Fruit fly (Drosophila melanogaster): Measurements from ENCODE around the gene TTLL6B.

Gene TTLL6B

DNA sequence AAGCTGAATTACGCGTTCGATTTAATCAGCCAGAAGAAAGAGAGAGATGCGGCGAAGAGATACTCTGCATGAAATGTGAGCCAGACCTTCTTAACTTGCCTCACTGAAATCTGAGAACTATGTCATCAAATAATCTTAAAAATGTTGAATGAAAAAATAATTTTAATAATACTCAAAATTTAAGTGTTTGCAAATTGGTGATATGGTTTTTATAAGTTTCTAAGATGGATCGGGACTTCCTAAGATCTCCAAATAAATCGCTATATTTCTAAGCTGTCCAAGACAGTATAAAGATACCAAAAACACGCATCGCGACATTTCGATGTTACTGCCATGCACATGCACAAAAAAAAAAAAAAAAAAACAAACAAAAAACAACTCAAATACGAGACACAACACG lies 35.9 kb downstream of the TTLL6B start:
- TF ChIP-seq dmrt93B (GFP tag; optimal IDR thresholded peaks at IDR 0.05) (peak; percentile 6), woc (GFP tag; optimal IDR thresholded peaks at IDR 0.05) (peak; percentile 47), ey (GFP tag; optimal IDR thresholded peaks at IDR 0.05) (no peak), h (GFP tag; optimal IDR thresholded peaks at IDR 0.05) (peak; percentile 0), Jra (GFP tag; optimal IDR thresholded peaks at IDR 0.05) (no peak)

DNA sequence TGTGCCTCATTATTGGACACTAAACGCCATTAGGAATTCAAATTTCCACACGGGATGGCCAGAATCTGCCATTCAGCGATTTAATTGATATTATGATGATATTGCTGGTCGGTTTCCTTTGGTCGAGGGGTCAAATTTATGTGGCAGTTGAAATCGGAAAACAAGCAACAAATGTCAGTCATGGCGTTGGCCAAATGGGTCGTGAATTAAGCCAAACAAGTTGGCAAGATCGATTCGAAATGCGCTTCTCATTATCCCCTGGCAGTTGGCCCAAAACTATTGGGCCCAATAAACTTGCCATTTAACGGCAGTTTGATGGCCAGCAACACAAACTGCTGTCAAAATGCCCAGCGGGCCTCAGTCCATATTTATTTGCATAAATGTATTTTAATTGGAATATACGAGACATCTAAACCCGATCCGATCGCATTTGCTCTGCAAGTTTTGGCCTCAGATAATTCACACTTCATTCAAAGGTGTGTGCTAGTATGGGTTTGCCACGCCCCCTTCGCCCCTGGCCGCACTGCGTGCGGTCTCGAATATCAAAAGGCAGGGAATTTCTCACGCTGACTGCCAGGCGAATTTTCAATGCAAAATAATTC lies 37.7 kb downstream of the TTLL6B start:
- TF ChIP-seq Hr78 (GFP tag; optimal IDR thresholded peaks at IDR 0.05) (no peak), woc (GFP tag; optimal IDR thresholded peaks at IDR 0.05) (no peak), Rel (GFP tag; optimal IDR thresholded peaks at IDR 0.05) (no peak), Rel (tag; optimal IDR thresholded peaks at IDR 0.05) (no peak), OdsH (GFP tag; optimal IDR thresholded peaks at IDR 0.05) (no peak), GATAd (GFP tag; optimal IDR thresholded peaks at IDR 0.05) (no peak), jim (GFP tag; optimal IDR thresholded peaks at IDR 0.05) (no peak), CG32264 (GFP tag; optimal IDR thresholded peaks at IDR 0.05) (no peak), h (GFP tag; optimal IDR thresholded peaks at IDR 0.05) (no peak), sv (GFP tag; optimal IDR thresholded peaks at IDR 0.05) (no peak), usp (GFP tag; optimal IDR thresholded peaks at IDR 0.05) (no peak), Abd-B (GFP tag; optimal IDR thresholded peaks at IDR 0.05) (no peak), CG9705 (GFP tag; optimal IDR thresholded peaks at IDR 0.05) (no peak), lola (GFP tag; optimal IDR thresholded peaks at IDR 0.05) (no peak), HLH106 (tag; optimal IDR thresholded peaks at IDR 0.05) (no peak), dl (GFP tag; optimal IDR thresholded peaks at IDR 0.05; ENCODE audit: insufficient read depth in 1 of 2, partially characterized antibody in 2 of 2) (no peak), pan (optimal IDR thresholded peaks at IDR 0.05) (no peak), Vsx2 (GFP tag; optimal IDR thresholded peaks at IDR 0.05; ENCODE audit: partially characterized antibody) (no peak), psq (GFP tag; optimal IDR thresholded peaks at IDR 0.05) (no peak), fru (GFP tag; optimal IDR thresholded peaks at IDR 0.05) (no peak)

DNA sequence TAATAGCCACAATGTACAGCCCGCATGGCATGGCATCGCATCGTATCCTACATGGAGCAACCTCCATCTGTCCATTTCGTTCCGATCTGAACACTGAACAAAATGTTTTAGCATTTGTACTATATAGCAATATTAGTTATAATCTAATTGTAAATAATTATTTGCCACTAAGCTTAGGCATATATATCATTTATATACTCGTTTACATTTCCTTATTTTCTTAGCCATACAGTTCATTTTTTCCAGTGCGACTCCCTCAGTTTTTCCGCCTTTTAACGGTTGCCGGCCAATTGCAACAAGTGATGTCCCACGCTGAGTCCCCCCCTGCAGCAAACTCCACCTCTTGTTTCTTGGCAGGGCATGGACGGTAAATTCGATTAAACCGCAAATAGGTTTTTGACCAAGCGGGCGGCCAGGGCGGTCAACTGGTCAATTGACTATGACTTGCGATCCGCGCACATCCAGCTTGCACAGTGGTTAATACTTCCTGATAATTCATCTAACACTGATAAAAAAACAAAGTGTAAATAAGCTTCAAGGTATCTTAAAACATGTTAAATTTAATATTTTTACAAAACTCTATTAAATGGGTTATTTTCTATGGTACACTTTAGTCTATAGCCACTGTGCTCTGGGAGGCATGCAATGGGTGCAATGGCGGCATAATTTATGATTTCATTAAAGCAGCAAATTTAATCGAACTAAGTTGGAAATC lies 41.1 kb downstream of the TTLL6B start:
- no peak for TF ChIP-seq dl (GFP tag; optimal IDR thresholded peaks at IDR 0.05; ENCODE audit: insufficient read depth in 1 of 2, partially characterized antibody in 2 of 2)
- TF ChIP-seq CrebA (GFP tag; optimal IDR thresholded peaks at IDR 0.05; ENCODE audit: borderline replicate concordance), result no peak
- TF ChIP-seq sv (GFP tag; optimal IDR thresholded peaks at IDR 0.05), result no peak
- no peak for TF ChIP-seq CG32264 (GFP tag; optimal IDR thresholded peaks at IDR 0.05)
- no peak for TF ChIP-seq GATAd (GFP tag; optimal IDR thresholded peaks at IDR 0.05)
- TF ChIP-seq pan (optimal IDR thresholded peaks at IDR 0.05), result no peak
- no peak for TF ChIP-seq usp (GFP tag; optimal IDR thresholded peaks at IDR 0.05)
- TF ChIP-seq brk (GFP tag; optimal IDR thresholded peaks at IDR 0.05), result no peak
- no peak for TF ChIP-seq jim (GFP tag; optimal IDR thresholded peaks at IDR 0.05)

DNA sequence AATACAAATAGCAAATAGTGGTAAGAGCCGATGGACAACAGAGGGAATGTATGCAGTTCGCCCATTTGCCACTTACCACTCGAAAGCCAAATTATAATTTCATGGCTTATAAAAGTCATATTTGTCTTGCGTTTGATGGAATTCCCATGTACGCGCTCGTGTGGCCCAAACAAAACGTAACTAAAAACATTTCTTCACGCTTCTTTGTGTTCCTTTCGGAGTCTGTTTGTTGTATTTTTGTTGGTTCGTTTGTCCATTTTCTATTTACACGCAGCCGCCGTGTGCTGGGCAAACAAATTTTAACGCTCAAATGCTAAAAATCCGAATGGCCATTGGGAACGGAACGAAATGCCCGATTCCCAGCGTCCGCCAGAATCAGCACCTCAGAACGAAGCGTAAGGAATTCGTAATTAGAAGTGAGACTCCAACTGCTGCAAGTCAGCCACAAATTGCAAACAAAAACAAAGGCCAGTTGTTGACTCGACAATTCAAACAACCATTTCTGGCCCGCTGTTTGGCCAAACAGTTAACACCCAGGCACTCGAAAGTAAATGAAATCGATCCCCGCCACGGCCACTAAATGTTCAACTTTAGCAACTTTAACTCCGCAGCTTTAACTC lies 42.0 kb downstream of the TTLL6B start:
- TF ChIP-seq Hr83 (GFP tag; optimal IDR thresholded peaks at IDR 0.05; ENCODE audit: poor library complexity, severe bottlenecking) (peak; percentile 44), OdsH (GFP tag; optimal IDR thresholded peaks at IDR 0.05) (no peak)

DNA sequence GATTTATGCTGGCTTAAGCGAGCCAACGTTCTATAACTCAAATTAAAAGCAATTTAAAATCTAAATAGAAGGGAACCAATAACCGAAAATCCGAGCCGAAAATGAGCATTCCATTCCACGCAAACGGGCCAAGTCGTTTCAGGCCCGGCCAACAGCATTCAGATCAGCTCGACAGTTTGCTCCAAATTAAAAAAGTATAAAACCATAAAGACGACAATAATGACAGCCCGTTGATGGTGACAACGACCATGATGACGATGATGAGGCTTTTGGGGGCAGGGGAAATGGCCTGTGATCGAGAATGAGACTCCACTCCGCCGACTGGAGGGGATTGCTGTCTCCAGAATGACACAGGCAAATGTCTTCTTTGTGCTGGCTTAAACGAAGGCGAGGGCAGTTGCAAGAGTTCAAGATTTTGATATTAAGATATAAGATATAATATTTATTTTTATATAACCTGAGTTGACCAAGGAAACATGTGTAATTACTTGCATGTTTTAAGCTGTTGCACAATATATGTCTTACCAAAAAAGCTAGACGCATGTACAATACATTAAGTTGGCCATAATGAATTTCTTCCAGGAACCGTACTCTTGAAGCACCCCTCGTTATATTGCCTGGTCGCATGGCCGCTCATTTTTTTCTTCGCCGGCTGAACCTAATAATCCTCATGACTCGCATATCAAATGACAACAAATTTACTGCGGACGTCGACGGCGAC lies 46.0 kb downstream of the TTLL6B start:
- TF ChIP-seq jim (GFP tag; optimal IDR thresholded peaks at IDR 0.05) (no peak), dmrt93B (GFP tag; optimal IDR thresholded peaks at IDR 0.05) (peak; percentile 48), Hr78 (GFP tag; optimal IDR thresholded peaks at IDR 0.05) (no peak), Vsx2 (GFP tag; optimal IDR thresholded peaks at IDR 0.05; ENCODE audit: partially characterized antibody) (no peak), rgr (GFP tag; optimal IDR thresholded peaks at IDR 0.05) (peak; percentile 10), dl (GFP tag; optimal IDR thresholded peaks at IDR 0.05; ENCODE audit: insufficient read depth in 1 of 2, partially characterized antibody in 2 of 2) (no peak), psq (GFP tag; optimal IDR thresholded peaks at IDR 0.05) (peak; percentile 36), foxo (GFP tag; optimal IDR thresholded peaks at IDR 0.05) (peak in 1 of 2 experiments; percentile 49), tai (GFP tag; optimal IDR thresholded peaks at IDR 0.05) (no peak), lola (GFP tag; optimal IDR thresholded peaks at IDR 0.05) (no peak), ey (GFP tag; optimal IDR thresholded peaks at IDR 0.05) (no peak), br (GFP tag; optimal IDR thresholded peaks at IDR 0.05) (no peak), N (GFP tag; optimal IDR thresholded peaks at IDR 0.05) (no peak), h (GFP tag; optimal IDR thresholded peaks at IDR 0.05) (peak; percentile 19), usp (GFP tag; optimal IDR thresholded peaks at IDR 0.05) (no peak), CG9705 (GFP tag; optimal IDR thresholded peaks at IDR 0.05) (peak; percentile 13), sv (GFP tag; optimal IDR thresholded peaks at IDR 0.05) (no peak), Hr83 (GFP tag; optimal IDR thresholded peaks at IDR 0.05; ENCODE audit: poor library complexity, severe bottlenecking) (no peak), Sp1 (GFP tag; optimal IDR thresholded peaks at IDR 0.05) (peak; percentile 24), Dif (GFP tag; optimal IDR thresholded peaks at IDR 0.05; ENCODE audit: partially characterized antibody) (no peak), CrebA (GFP tag; optimal IDR thresholded peaks at IDR 0.05; ENCODE audit: borderline replicate concordance) (no peak), Hnf4 (GFP tag; optimal IDR thresholded peaks at IDR 0.05) (no peak), Dfd (GFP tag; optimal IDR thresholded peaks at IDR 0.05) (no peak), fru (GFP tag; optimal IDR thresholded peaks at IDR 0.05) (peak; percentile 28), Abd-B (GFP tag; optimal IDR thresholded peaks at IDR 0.05) (no peak)
